Fruit fly (Drosophila melanogaster): Measurements from ENCODE around the gene Nrx-1.

Gene Nrx-1

dm6 chr3R:22468829-22469487, 646 bp downstream of the Nrx-1 start (continued):
- TF ChIP-seq aop (GFP tag; IDR thresholded peaks at IDR 0.05) (peak; percentile 69; the same call in 1 of the 2 replicates), unc-4 (GFP tag; IDR thresholded peaks at IDR 0.05; ENCODE audit: partially characterized antibody) (no peak), CG17186 (GFP tag; optimal IDR thresholded peaks at IDR 0.05) (peak; percentile 10), CG32767 (GFP tag; IDR thresholded peaks at IDR 0.05) (peak; percentile 49), Deaf1 (tag; optimal IDR thresholded peaks at IDR 0.05) (peak; percentile 70), shn (GFP tag; optimal IDR thresholded peaks at IDR 0.05) (peak; percentile 85), eyg (GFP tag; optimal IDR thresholded peaks at IDR 0.05) (peak; percentile 88), CG15601 (tag; optimal IDR thresholded peaks at IDR 0.05) (no peak), dan (GFP tag; IDR thresholded peaks at IDR 0.05) (no peak), CG7928 (GFP tag; optimal IDR thresholded peaks at IDR 0.05) (peak; percentile 41), CG6765 (GFP tag; optimal IDR thresholded peaks at IDR 0.05) (peak; percentile 82), ems (GFP tag; optimal IDR thresholded peaks at IDR 0.05) (peak; percentile 79), chif (GFP tag; optimal IDR thresholded peaks at IDR 0.05) (peak; percentile 73 to 80), CG12942 (GFP tag; optimal IDR thresholded peaks at IDR 0.05) (peak; percentile 77), tup (GFP tag; optimal IDR thresholded peaks at IDR 0.05) (peak; percentile 87), Mad (GFP tag; optimal IDR thresholded peaks at IDR 0.05) (peak; percentile 61), Gsc (GFP tag; IDR thresholded peaks at IDR 0.05) (peak; percentile 46), kah (GFP tag; optimal IDR thresholded peaks at IDR 0.05) (peak; percentile 60), Dek (tag; optimal IDR thresholded peaks at IDR 0.05) (peak; percentile 85), bcd (GFP tag; optimal IDR thresholded peaks at IDR 0.05) (peak; percentile 86), CG3407 (GFP tag; optimal IDR thresholded peaks at IDR 0.05) (peak; percentile 47), pros (GFP tag; optimal IDR thresholded peaks at IDR 0.05) (no peak), scrt (GFP tag; optimal IDR thresholded peaks at IDR 0.05) (peak; percentile 87), CG10462 (GFP tag; optimal IDR thresholded peaks at IDR 0.05) (peak; percentile 44), br (optimal IDR thresholded peaks at IDR 0.05) (no peak), Eip74EF (GFP tag; optimal IDR thresholded peaks at IDR 0.05) (no peak), CG34224 (GFP tag; IDR thresholded peaks at IDR 0.05; ENCODE audit: partially characterized antibody) (no peak), jigr1 (GFP tag; IDR thresholded peaks at IDR 0.05) (peak; percentile 64; the same call in 2 of the 3 replicates), Nf-YC (tag; optimal IDR thresholded peaks at IDR 0.05) (peak; percentile 78), schlank (tag; optimal IDR thresholded peaks at IDR 0.05) (peak; percentile 89), lov (optimal IDR thresholded peaks at IDR 0.05) (no peak), lov (GFP tag; IDR thresholded peaks at IDR 0.05) (no peak), unpg (GFP tag; optimal IDR thresholded peaks at IDR 0.05) (peak; percentile 87), esg (GFP tag; conservative IDR thresholded peaks at IDR 0.05) (peak; percentile 83), CG7839 (tag; optimal IDR thresholded peaks at IDR 0.05) (peak; percentile 92), Vsx1 (GFP tag; optimal IDR thresholded peaks at IDR 0.05) (peak; percentile 43), Hr51 (GFP tag; optimal IDR thresholded peaks at IDR 0.05) (peak; percentile 84 to 96), CG10321 (GFP tag; IDR thresholded peaks at IDR 0.05) (peak; percentile 54; the same call in 1 of the 2 replicates), CG32772 (GFP tag; IDR thresholded peaks at IDR 0.05) (peak; percentile 77), Fer3 (tag; optimal IDR thresholded peaks at IDR 0.05) (peak; percentile 89), CG8944 (GFP tag; optimal IDR thresholded peaks at IDR 0.05) (peak; percentile 80), HLH3B (GFP tag; IDR thresholded peaks at IDR 0.05) (peak; percentile 87), Doc3 (GFP tag; IDR thresholded peaks at IDR 0.05; ENCODE audit: partially characterized antibody) (no peak), MTF-1 (GFP tag; optimal IDR thresholded peaks at IDR 0.05; ENCODE audit: borderline replicate concordance) (peak; percentile 1), CG9932 (GFP tag; IDR thresholded peaks at IDR 0.05) (peak; percentile 81), kni (GFP tag; optimal IDR thresholded peaks at IDR 0.05) (no peak), CG5180 (GFP tag; optimal IDR thresholded peaks at IDR 0.05) (peak; percentile 76), NC2β (GFP tag; optimal IDR thresholded peaks at IDR 0.05) (peak; percentile 68), CG33557 (GFP tag; optimal IDR thresholded peaks at IDR 0.05) (no peak)

Measured in whole organism, embryonic.